Fruit fly (Drosophila melanogaster) whole organism, prepupa: Measurements from ENCODE around the gene CG14036.

Experiments used
- CG6163 ChIP-seq: fragments of 200-800 bp; sonication (Bioruptor generic); IDR thresholded peaks from 3 replicates; pipeline ENCODE4 v1.3.6; 2022; ENCODE audit warnings: missing biosample characterization, missing genetic modification characterization
- Hr4 ChIP-seq: fragments of 200-800 bp; sonication (Bioruptor generic); optimal IDR thresholded peaks from 3 replicates; lab custom pipeline; 2016; ENCODE audit warnings: missing biosample characterization, missing genetic modification characterization
- Sox102F ChIP-seq: fragments of 200-800 bp; sonication (Bioruptor generic); optimal IDR thresholded peaks from 2 replicates; lab custom pipeline; 2016; ENCODE audit warnings: missing biosample characterization, mild to moderate bottlenecking, missing genetic modification characterization
- Sox15 ChIP-seq: fragments of 200-800 bp; sonication (Bioruptor generic); optimal IDR thresholded peaks from 3 replicates; lab custom pipeline; 2016; ENCODE audit warnings: missing biosample characterization, missing genetic modification characterization
- dac ChIP-seq: fragments of 200-800 bp; sonication (Bioruptor generic); optimal IDR thresholded peaks from 2 replicates; lab custom pipeline; 2017; ENCODE audit warnings: missing biosample characterization, mild to moderate bottlenecking, missing genetic modification characterization
- fd85E ChIP-seq: fragments of 200-800 bp; sonication (Bioruptor generic); optimal IDR thresholded peaks from 3 replicates; lab custom pipeline; 2016; ENCODE audit warnings: missing biosample characterization, missing genetic modification characterization
- topi ChIP-seq: fragments of 200-800 bp; sonication (Bioruptor generic); optimal IDR thresholded peaks from 3 replicates; lab custom pipeline; 2016; ENCODE audit warnings: missing biosample characterization, missing genetic modification characterization

DNA sequence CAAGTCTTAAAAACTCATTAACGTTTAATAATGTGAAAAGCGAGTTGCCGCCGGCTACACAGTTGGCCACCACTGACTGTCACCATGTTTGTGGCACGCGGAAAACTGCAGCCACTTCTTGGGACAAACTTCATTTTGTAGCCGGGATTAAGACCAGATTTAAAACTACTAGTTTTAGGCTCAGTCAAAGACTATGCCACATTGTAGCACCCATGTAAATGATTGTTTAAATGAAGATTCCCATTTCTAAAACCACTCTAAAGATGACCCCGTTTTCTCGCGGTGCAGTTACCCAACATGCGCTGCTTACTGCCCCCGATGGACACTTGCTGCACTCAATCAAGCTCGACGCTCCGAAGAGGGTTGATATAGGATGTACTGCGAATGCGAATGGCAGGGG, 35.5 kb upstream of the CG14036 start:
- TF ChIP-seq Hr4 (GFP tag; lab: Kevin White, UChicago) (no peak), Sox15 (GFP tag; lab: Kevin White, UChicago) (no peak), CG6163 (0 out of 3 replicates have a peak, but pooled peaks have one; percentile 32), topi (GFP tag; lab: Kevin White, UChicago) (peak; percentile 12), fd85E (GFP tag; lab: Kevin White, UChicago) (no peak), dac (peak; percentile 30), Sox102F (GFP tag; lab: Kevin White, UChicago) (no peak)
